Worm (Caenorhabditis elegans) whole organism, L2 larva: ENCODE data around the gene F35F10.6.

Experiments
- Y55F3AM.14 ChIP-seq: fragments of 200-800 bp; sonication (Bioruptor generic); optimal IDR thresholded peaks from 2 replicates; lab custom pipeline; 2018; ENCODE audit warnings: mild to moderate bottlenecking, missing genetic modification characterization, missing compliant biosample characterization
- alr-1 ChIP-seq: fragments of 150-350 bp; optimal IDR thresholded peaks from 2 replicates; lab custom pipeline; 2014; ENCODE audit warnings: missing biosample characterization, missing genetic modification characterization
- blmp-1 ChIP-seq: sonication (generic microtip); optimal IDR thresholded peaks from 2 replicates; lab custom pipeline; 2017; ENCODE audit warnings: missing genetic modification characterization, mild to moderate bottlenecking, missing compliant biosample characterization, antibody characterized with exemption, moderate library complexity; ENCODE audit not compliant: insufficient read depth
- ceh-82 ChIP-seq: fragments of 150-350 bp; optimal IDR thresholded peaks from 2 replicates; lab custom pipeline; 2014; ENCODE audit warnings: missing biosample characterization, missing genetic modification characterization
- gmeb-1 ChIP-seq: fragments of 150-350 bp; optimal IDR thresholded peaks from 2 replicates; lab custom pipeline; 2014; ENCODE audit warnings: missing biosample characterization, missing genetic modification characterization
- lin-39 ChIP-seq: fragments of 150-350 bp; optimal IDR thresholded peaks from 2 replicates; lab custom pipeline; 2014; ENCODE audit warnings: missing biosample characterization, missing genetic modification reagents, missing genetic modification characterization
- mdl-1 ChIP-seq, 2 experiments: fragments of 150-350 bp in 1 of 2; sonication (generic microtip) in 1 of 2; optimal IDR thresholded peaks; 2 replicates each; lab custom pipeline; 2017; ENCODE audit warnings: missing biosample characterization in 2 of 2, missing genetic modification characterization in 2 of 2
- nhr-11 ChIP-seq: fragments of 150-350 bp; optimal IDR thresholded peaks from 2 replicates; lab custom pipeline; 2014; ENCODE audit warnings: missing biosample characterization, missing genetic modification characterization
- nhr-12 ChIP-seq: fragments of 150-350 bp; optimal IDR thresholded peaks from 2 replicates; lab custom pipeline; 2014; ENCODE audit warnings: missing biosample characterization, missing genetic modification characterization
- ztf-11 ChIP-seq: sonication (generic microtip); optimal IDR thresholded peaks from 2 replicates; lab custom pipeline; 2017; ENCODE audit warnings: missing biosample characterization, missing genetic modification characterization

ce11 chrV:3301898-3302297 is 12.7 kb upstream of the F35F10.6 start, which contains the start of gene srbc-1:
- TF ChIP-seq alr-1 (no peak), mdl-1 (tag; optimal IDR thresholded peaks at IDR 0.05; lab: Kevin White, UChicago) (no peak), nhr-11 (tag; lab: Kevin White, UChicago) (no peak), Y55F3AM.14 (GFP tag; lab: Kevin White, UChicago) (no peak), ztf-11 (tag; lab: Kevin White, UChicago) (no peak), nhr-12 (tag; lab: Kevin White, UChicago) (no peak), ceh-82 (tag; lab: Kevin White, UChicago) (no peak), gmeb-1 (no peak), blmp-1 (no peak), lin-39 (no peak)
